Worm (Caenorhabditis elegans): ENCODE measurements around the gene C26B9.2.

Gene C26B9.2

ce11 chrX:5372638-5373037 is 32.6 kb downstream of the C26B9.2 start, which contains the start of gene F35C8.8:
Gene F35C8.8, minus strand, starts transcription at chrX:5372639.
- TF ChIP-seq ama-1 (optimal IDR thresholded peaks at IDR 0.05) (no peak), lir-3 (tag; optimal IDR thresholded peaks at IDR 0.05) (no peak), zag-1 (tag; optimal IDR thresholded peaks at IDR 0.05) (no peak), ces-1 (GFP tag; optimal IDR thresholded peaks at IDR 0.05) (no peak), daf-16 (GFP tag; optimal IDR thresholded peaks at IDR 0.05) (no peak), daf-16 (tag; optimal IDR thresholded peaks at IDR 0.05) (no peak), daf-12 (tag; optimal IDR thresholded peaks at IDR 0.05) (no peak), mxl-2 (GFP tag; conservative IDR thresholded peaks at IDR 0.05) (no peak), nhr-25 (tag; optimal IDR thresholded peaks at IDR 0.05; ENCODE audit: borderline replicate concordance, insufficient read depth) (no peak), ZK546.5 (tag; optimal IDR thresholded peaks at IDR 0.05) (no peak), ceh-28 (tag; optimal IDR thresholded peaks at IDR 0.05) (no peak)

- TF ChIP-seq unc-62 (GFP tag; optimal IDR thresholded peaks at IDR 0.05 in 1 of 2): peak in 1 of 2 experiments; percentile 95
- TF ChIP-seq unc-62 (tag; optimal IDR thresholded peaks at IDR 0.05): no peak
- TF ChIP-seq snpc-1.2 (GFP tag; IDR thresholded peaks at IDR 0.05): no peak
Observed at ce11 chrX:5373597-5373996, 33.6 kb downstream of the C26B9.2 start.

ce11 chrX:5374742-5375141 is 34.8 kb downstream of the C26B9.2 start, which contains the start of gene sek-4:
Gene sek-4, plus strand, starts transcription at chrX:5375059.
- TF ChIP-seq dmd-6 (GFP tag; IDR thresholded peaks at IDR 0.05) (peak; percentile 33; the same call in 1 of the 2 replicates), hlh-30 (tag; optimal IDR thresholded peaks at IDR 0.05; ENCODE audit: insufficient read depth) (no peak), daf-16 (GFP tag; optimal IDR thresholded peaks at IDR 0.05) (no peak), daf-16 (tag; optimal IDR thresholded peaks at IDR 0.05) (peak; percentile 91), T20F7.1 (GFP tag; optimal IDR thresholded peaks at IDR 0.05) (no peak), zip-11 (GFP tag; IDR thresholded peaks at IDR 0.05) (no peak), pqm-1 (tag; optimal IDR thresholded peaks at IDR 0.05) (peak; percentile 52), nhr-28 (tag; optimal IDR thresholded peaks at IDR 0.05) (peak; percentile 45), ama-1 (optimal IDR thresholded peaks at IDR 0.05) (no peak)

- TF ChIP-seq snpc-4 (tag; optimal IDR thresholded peaks at IDR 0.05) (no peak), spr-1 (tag; optimal IDR thresholded peaks at IDR 0.05) (no peak), Y48G9A.11 (GFP tag; IDR thresholded peaks at IDR 0.05) (no peak), madf-9 (GFP tag; conservative IDR thresholded peaks at IDR 0.05) (no peak), set-16 (GFP tag; IDR thresholded peaks at IDR 0.05) (no peak)
Observed at ce11 chrX:5377307-5377706, 37.3 kb downstream of the C26B9.2 start, which contains the start of gene sek-5. Gene sek-5, plus strand, starts transcription at chrX:5377607.

ce11 chrX:5382778-5383177 is 42.8 kb downstream of the C26B9.2 start:
- no peak for TF ChIP-seq T20F7.1 (GFP tag; optimal IDR thresholded peaks at IDR 0.05)
- TF ChIP-seq lir-3 (tag; optimal IDR thresholded peaks at IDR 0.05): no peak
- TF ChIP-seq unc-62 (GFP tag; optimal IDR thresholded peaks at IDR 0.05 in 1 of 2): peak in 1 of 2 experiments; percentile 87
- no peak for TF ChIP-seq unc-62 (tag; optimal IDR thresholded peaks at IDR 0.05)
- no peak for TF ChIP-seq zag-1 (tag; optimal IDR thresholded peaks at IDR 0.05)

ce11 chrX:5386558-5386957 is 46.6 kb downstream of the C26B9.2 start, which contains the start of gene kcnl-3:
Gene kcnl-3, plus strand, starts transcription at chrX:5386858.
- TF ChIP-seq cey-2 (tag; optimal IDR thresholded peaks at IDR 0.05; ENCODE audit: borderline replicate concordance, insufficient read depth) (no peak), aha-1 (tag) (peak; percentile 15)

- TF ChIP-seq zfp-3 (GFP tag; conservative IDR thresholded peaks at IDR 0.05): no peak
- TF ChIP-seq fos-1 (tag; optimal IDR thresholded peaks at IDR 0.05): no peak
- TF ChIP-seq attf-4 (tag; optimal IDR thresholded peaks at IDR 0.05): no peak
- no peak for TF ChIP-seq ztf-7 (tag; optimal IDR thresholded peaks at IDR 0.05)
- TF ChIP-seq sdz-12 (GFP tag; optimal IDR thresholded peaks at IDR 0.05): no peak
Observed at ce11 chrX:5387629-5388028, 47.6 kb downstream of the C26B9.2 start.

All from whole organism, L4 larva.